Fruit fly (Drosophila melanogaster) whole organism, prepupa: ENCODE results near the gene CG10700.

Experiments used
- Blimp-1 ChIP-seq: fragments of 200-800 bp; sonication (Bioruptor generic); optimal IDR thresholded peaks from 3 replicates; lab custom pipeline; 2017; ENCODE audit warnings: missing biosample characterization, missing genetic modification characterization, mild to moderate bottlenecking, moderate library complexity, missing genetic modification reagents
- CG10669 ChIP-seq: fragments of 200-800 bp; sonication (Bioruptor generic); optimal IDR thresholded peaks from 3 replicates; lab custom pipeline; 2018; ENCODE audit warnings: missing biosample characterization, mild to moderate bottlenecking, missing genetic modification characterization, moderate library complexity
- CG11294 ChIP-seq: fragments of 200-800 bp; sonication (Bioruptor generic); IDR thresholded peaks from 2 replicates; pipeline ENCODE4 v1.3.6; 2022; ENCODE audit warnings: missing biosample characterization, missing genetic modification characterization
- CG11902 ChIP-seq: fragments of 200-800 bp; sonication (Bioruptor generic); optimal IDR thresholded peaks from 3 replicates; lab custom pipeline; 2016; ENCODE audit warnings: missing biosample characterization, missing genetic modification characterization
- CG15336 ChIP-seq: fragments of 200-800 bp; sonication (Bioruptor generic); IDR thresholded peaks from 2 replicates; pipeline ENCODE4 v1.3.6; 2022; ENCODE audit warnings: missing biosample characterization, missing genetic modification characterization
- CG1621 ChIP-seq: fragments of 200-800 bp; sonication (Bioruptor generic); optimal IDR thresholded peaks from 3 replicates; lab custom pipeline; 2018; ENCODE audit warnings: missing biosample characterization, mild to moderate bottlenecking, missing genetic modification characterization
- CG16779 ChIP-seq: fragments of 200-800 bp; sonication (Bioruptor generic); optimal IDR thresholded peaks from 3 replicates; lab custom pipeline; 2017; ENCODE audit warnings: missing biosample characterization, mild to moderate bottlenecking, missing genetic modification characterization
- CG31627 ChIP-seq: fragments of 200-800 bp; sonication (Bioruptor generic); optimal IDR thresholded peaks from 3 replicates; lab custom pipeline; 2016; ENCODE audit warnings: missing biosample characterization, missing genetic modification characterization
- CG32006 ChIP-seq: fragments of 200-800 bp; sonication (Bioruptor generic); optimal IDR thresholded peaks from 3 replicates; lab custom pipeline; 2017; ENCODE audit warnings: missing biosample characterization, mild to moderate bottlenecking, missing genetic modification characterization
- CG3919 ChIP-seq: fragments of 200-800 bp; sonication (Bioruptor generic); optimal IDR thresholded peaks from 3 replicates; lab custom pipeline; 2016; ENCODE audit warnings: missing biosample characterization, missing genetic modification characterization
- CG6163 ChIP-seq: fragments of 200-800 bp; sonication (Bioruptor generic); IDR thresholded peaks from 3 replicates; pipeline ENCODE4 v1.3.6; 2022; ENCODE audit warnings: missing biosample characterization, missing genetic modification characterization
- CG6276 ChIP-seq: fragments of 200-800 bp; sonication (Bioruptor generic); optimal IDR thresholded peaks from 2 replicates; lab custom pipeline; 2017; ENCODE audit warnings: missing biosample characterization, mild to moderate bottlenecking, missing genetic modification characterization
- CG6792 ChIP-seq: fragments of 200-800 bp; sonication (Bioruptor generic); optimal IDR thresholded peaks from 3 replicates; lab custom pipeline; 2016; ENCODE audit warnings: missing biosample characterization, missing genetic modification characterization
- CG6808 ChIP-seq: fragments of 200-800 bp; sonication (Bioruptor generic); optimal IDR thresholded peaks from 3 replicates; lab custom pipeline; 2017; ENCODE audit warnings: missing biosample characterization, missing genetic modification characterization, mild to moderate bottlenecking, moderate library complexity, missing genetic modification reagents
- CG6854 ChIP-seq: fragments of 200-800 bp; sonication (Bioruptor generic); optimal IDR thresholded peaks from 2 replicates; lab custom pipeline; 2017; ENCODE audit warnings: missing biosample characterization, mild to moderate bottlenecking, missing genetic modification characterization
- CG8119 ChIP-seq: fragments of 200-800 bp; sonication (Bioruptor generic); IDR thresholded peaks from 3 replicates; pipeline ENCODE4 v1.3.6; 2022; ENCODE audit warnings: missing biosample characterization, missing genetic modification characterization
- CG8319 ChIP-seq: fragments of 200-800 bp; sonication (Bioruptor generic); optimal IDR thresholded peaks from 3 replicates; lab custom pipeline; 2016; ENCODE audit warnings: missing biosample characterization, missing genetic modification characterization
- CG8632 ChIP-seq: fragments of 200-800 bp; sonication (Bioruptor generic); optimal IDR thresholded peaks from 3 replicates; lab custom pipeline; 2016; ENCODE audit warnings: missing biosample characterization, missing genetic modification characterization
- Eip75B ChIP-seq: fragments of 200-800 bp; sonication (Bioruptor generic); optimal IDR thresholded peaks from 3 replicates; lab custom pipeline; 2016; ENCODE audit warnings: missing biosample characterization, missing genetic modification characterization
- Eip78C ChIP-seq: fragments of 200-800 bp; sonication (Bioruptor generic); peaks from one replicate; lab custom pipeline; 2016; ENCODE audit warnings: missing biosample characterization, missing genetic modification characterization
- Eip93F ChIP-seq: fragments of 200-800 bp; sonication (Bioruptor generic); optimal IDR thresholded peaks from 2 replicates; lab custom pipeline; 2016; ENCODE audit warnings: missing biosample characterization, mild to moderate bottlenecking, missing genetic modification characterization
- Ets21C ChIP-seq: fragments of 200-800 bp; sonication (Bioruptor generic); optimal IDR thresholded peaks from 3 replicates; lab custom pipeline; 2016; ENCODE audit warnings: missing biosample characterization, missing genetic modification characterization
- Hr38 ChIP-seq: sonication (Bioruptor generic); optimal IDR thresholded peaks from 2 replicates; lab custom pipeline; 2016; ENCODE audit warnings: missing biosample characterization, missing genetic modification characterization
- Hr4 ChIP-seq: fragments of 200-800 bp; sonication (Bioruptor generic); optimal IDR thresholded peaks from 3 replicates; lab custom pipeline; 2016; ENCODE audit warnings: missing biosample characterization, missing genetic modification characterization
- Lpt ChIP-seq: fragments of 200-800 bp; sonication (Bioruptor generic); optimal IDR thresholded peaks from 3 replicates; lab custom pipeline; 2016; ENCODE audit warnings: missing biosample characterization, missing genetic modification characterization
- OdsH ChIP-seq: fragments of 200-800 bp; sonication (Bioruptor generic); optimal IDR thresholded peaks from 3 replicates; lab custom pipeline; 2016; ENCODE audit warnings: missing biosample characterization, missing genetic modification characterization
- Sox102F ChIP-seq: fragments of 200-800 bp; sonication (Bioruptor generic); optimal IDR thresholded peaks from 2 replicates; lab custom pipeline; 2016; ENCODE audit warnings: missing biosample characterization, mild to moderate bottlenecking, missing genetic modification characterization
- Sox14 ChIP-seq: fragments of 200-800 bp; sonication (Bioruptor generic); optimal IDR thresholded peaks from 3 replicates; lab custom pipeline; 2016; ENCODE audit warnings: missing biosample characterization, missing genetic modification characterization
- Sox15 ChIP-seq: fragments of 200-800 bp; sonication (Bioruptor generic); optimal IDR thresholded peaks from 3 replicates; lab custom pipeline; 2016; ENCODE audit warnings: missing biosample characterization, missing genetic modification characterization
- acj6 ChIP-seq: fragments of 200-800 bp; sonication (Bioruptor generic); optimal IDR thresholded peaks from 3 replicates; lab custom pipeline; 2016; ENCODE audit warnings: missing biosample characterization, missing genetic modification characterization
- dac ChIP-seq: fragments of 200-800 bp; sonication (Bioruptor generic); optimal IDR thresholded peaks from 2 replicates; lab custom pipeline; 2017; ENCODE audit warnings: missing biosample characterization, mild to moderate bottlenecking, missing genetic modification characterization
- dsx ChIP-seq: fragments of 200-800 bp; optimal IDR thresholded peaks from 3 replicates; lab custom pipeline; 2019; ENCODE audit warnings: missing biosample characterization, mild to moderate bottlenecking, missing genetic modification characterization, moderate library complexity; ENCODE audit not compliant: poor library complexity, severe bottlenecking
- esn ChIP-seq: fragments of 200-800 bp; sonication (Bioruptor generic); optimal IDR thresholded peaks from 2 replicates; lab custom pipeline; 2016; ENCODE audit warnings: missing biosample characterization, mild to moderate bottlenecking, missing genetic modification characterization, moderate library complexity
- fd59A ChIP-seq: fragments of 200-800 bp; sonication (Bioruptor generic); optimal IDR thresholded peaks from 2 replicates; lab custom pipeline; 2017; ENCODE audit warnings: missing biosample characterization, mild to moderate bottlenecking, missing genetic modification characterization, missing genetic modification reagents
- fd85E ChIP-seq: fragments of 200-800 bp; sonication (Bioruptor generic); optimal IDR thresholded peaks from 3 replicates; lab custom pipeline; 2016; ENCODE audit warnings: missing biosample characterization, missing genetic modification characterization
- fkh ChIP-seq: fragments of 200-800 bp; sonication (Bioruptor generic); optimal IDR thresholded peaks from 3 replicates; lab custom pipeline; 2017; ENCODE audit warnings: missing biosample characterization, mild to moderate bottlenecking, missing genetic modification characterization, moderate library complexity
- lz ChIP-seq: fragments of 200-800 bp; sonication (Bioruptor generic); optimal IDR thresholded peaks from 3 replicates; lab custom pipeline; 2016; ENCODE audit warnings: missing biosample characterization, missing genetic modification characterization
- net ChIP-seq: fragments of 200-800 bp; sonication (Bioruptor generic); optimal IDR thresholded peaks from 3 replicates; lab custom pipeline; 2016; ENCODE audit warnings: missing biosample characterization, missing genetic modification characterization
- spab ChIP-seq: fragments of 200-800 bp; sonication (Bioruptor generic); optimal IDR thresholded peaks from 2 replicates; lab custom pipeline; 2017; ENCODE audit warnings: missing biosample characterization, mild to moderate bottlenecking, missing genetic modification characterization, missing genetic modification reagents
- topi ChIP-seq: fragments of 200-800 bp; sonication (Bioruptor generic); optimal IDR thresholded peaks from 3 replicates; lab custom pipeline; 2016; ENCODE audit warnings: missing biosample characterization, missing genetic modification characterization
- vri ChIP-seq: fragments of 200-800 bp; sonication (Bioruptor generic); optimal IDR thresholded peaks from 3 replicates; lab custom pipeline; 2016; ENCODE audit warnings: missing biosample characterization, mild to moderate bottlenecking, missing genetic modification characterization

The CG10700 gene

dm6 chr2L:19120196-19120950 lies 41.5 kb upstream of the CG10700 start, which contains the start of gene Ddc:
Gene Ddc, minus strand, starts transcription at chr2L:19120306.
- TF ChIP-seq topi (no peak), CG10669 (GFP tag; lab: Kevin White, UChicago) (no peak), Eip93F (GFP tag; lab: Kevin White, UChicago) (no peak), Eip78C (GFP tag; lab: Kevin White, UChicago) (peak; percentile 37), Eip75B (GFP tag; lab: Kevin White, UChicago) (no peak), dac (GFP tag; lab: Kevin White, UChicago) (no peak), Sox15 (GFP tag; lab: Kevin White, UChicago) (no peak), CG6792 (no peak), CG6276 (GFP tag; lab: Kevin White, UChicago) (no peak), CG15336 (GFP tag; lab: Robert Waterston, UW) (no peak), CG8632 (GFP tag; lab: Kevin White, UChicago) (no peak), CG6854 (GFP tag; lab: Kevin White, UChicago) (peak; percentile 2), Hr38 (GFP tag; lab: Kevin White, UChicago) (no peak), CG3919 (peak; percentile 29), esn (GFP tag; lab: Kevin White, UChicago) (peak; percentile 6), CG11902 (GFP tag; lab: Kevin White, UChicago) (peak; percentile 22), CG6163 (no peak), Sox102F (GFP tag; lab: Kevin White, UChicago) (no peak), CG32006 (peak; percentile 6), net (GFP tag; lab: Kevin White, UChicago) (peak; percentile 5), Sox14 (GFP tag; lab: Kevin White, UChicago) (no peak), fd59A (GFP tag; lab: Kevin White, UChicago) (no peak)

DNA sequence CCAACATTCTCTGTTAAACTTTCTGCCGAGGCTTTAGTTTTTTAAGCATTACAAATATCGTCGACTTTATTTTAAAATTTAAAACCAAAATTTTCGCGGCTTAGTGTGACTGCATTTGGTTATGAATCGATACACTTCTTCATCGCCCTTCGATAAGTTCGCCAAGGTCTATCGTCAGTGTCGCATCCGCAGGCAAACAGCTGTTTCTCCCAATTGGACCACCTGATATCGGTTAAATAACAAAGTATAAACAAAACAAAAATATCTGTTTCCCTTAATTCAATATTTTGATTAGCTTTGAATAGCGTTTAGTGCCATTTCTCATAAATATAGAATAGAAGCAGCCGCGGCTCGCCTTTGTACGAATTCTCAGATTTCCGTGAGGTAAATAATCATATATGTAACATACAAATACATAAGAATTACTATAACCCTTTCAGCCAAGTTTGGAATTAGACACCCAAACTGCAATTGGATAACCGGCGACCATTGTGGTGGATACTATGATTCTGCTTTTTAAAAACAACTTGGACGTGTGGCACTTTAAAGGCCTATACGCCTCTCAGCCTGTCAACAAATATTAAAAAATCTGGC lies 35.5 kb upstream of the CG10700 start, which contains the start of gene CG10561:
Gene CG10561, plus strand, starts transcription at position 219 of the 594 bp plus-strand sequence.
- peak; percentile 21 for TF ChIP-seq fkh (GFP tag; lab: Kevin White, UChicago)
- TF ChIP-seq vri (GFP tag; lab: Kevin White, UChicago), result peak; percentile 66
- TF ChIP-seq Eip78C (GFP tag; lab: Kevin White, UChicago), result peak; percentile 63
- TF ChIP-seq CG6276 (GFP tag; lab: Kevin White, UChicago), result no peak
- no peak for TF ChIP-seq esn (GFP tag; lab: Kevin White, UChicago)
- TF ChIP-seq net (GFP tag; lab: Kevin White, UChicago), result no peak
- TF ChIP-seq CG10669 (GFP tag; lab: Kevin White, UChicago), result no peak
- TF ChIP-seq dsx (GFP tag; lab: Kevin White, UChicago), result peak; percentile 71
- TF ChIP-seq, all 60 proteins: peak for 4

- TF ChIP-seq Blimp-1 (GFP tag; lab: Kevin White, UChicago), result peak; percentile 79
- peak; percentile 44 for TF ChIP-seq Eip78C (GFP tag; lab: Kevin White, UChicago)
- no peak for TF ChIP-seq CG31627 (GFP tag; lab: Kevin White, UChicago)
- TF ChIP-seq Sox15 (GFP tag; lab: Kevin White, UChicago), result no peak
Measured at dm6 chr2L:19112200-19112599, 33.4 kb upstream of the CG10700 start.

- TF ChIP-seq dsx (GFP tag; lab: Kevin White, UChicago), result peak; percentile 84
- TF ChIP-seq CG16779 (tag; lab: Kevin White, UChicago), result no peak
- TF ChIP-seq Ets21C (GFP tag; lab: Kevin White, UChicago), result no peak
- no peak for TF ChIP-seq Hr4
- no peak for TF ChIP-seq OdsH (GFP tag; lab: Kevin White, UChicago)
- peak; percentile 11 for TF ChIP-seq fkh (GFP tag; lab: Kevin White, UChicago)
- TF ChIP-seq acj6 (GFP tag; lab: Kevin White, UChicago), result no peak
- TF ChIP-seq Eip93F (GFP tag; lab: Kevin White, UChicago), result no peak
- no peak for TF ChIP-seq Blimp-1 (GFP tag; lab: Kevin White, UChicago)
- peak; percentile 8 for TF ChIP-seq CG1621 (tag; lab: Kevin White, UChicago)
- no peak for TF ChIP-seq Sox15 (GFP tag; lab: Kevin White, UChicago)
- TF ChIP-seq Lpt (GFP tag; lab: Kevin White, UChicago), result peak; percentile 16
- TF ChIP-seq CG15336 (GFP tag; lab: Robert Waterston, UW), result peak; percentile 22; the same call in 1 of the 2 replicates
- peak; percentile 55 for TF ChIP-seq CG8119 (GFP tag; lab: Robert Waterston, UW)
- TF ChIP-seq CG32006, result no peak
- TF ChIP-seq fd59A (GFP tag; lab: Kevin White, UChicago), result no peak
- TF ChIP-seq lz (GFP tag; lab: Kevin White, UChicago), result no peak
- TF ChIP-seq CG11294 (GFP tag; lab: Robert Waterston, UW), result no peak
- no peak for TF ChIP-seq CG6808 (GFP tag; lab: Kevin White, UChicago)
- peak; percentile 53; the same call in 2 of the 3 replicates for TF ChIP-seq CG6163
- no peak for TF ChIP-seq fd85E (GFP tag; lab: Kevin White, UChicago)
- no peak for TF ChIP-seq CG8319 (GFP tag; lab: Kevin White, UChicago)
- no peak for TF ChIP-seq spab (GFP tag; lab: Kevin White, UChicago)
- TF ChIP-seq esn (GFP tag; lab: Kevin White, UChicago), result no peak
Measured at dm6 chr2L:19111729-19112128, 32.9 kb upstream of the CG10700 start.
